Worm (Caenorhabditis elegans) whole organism, midembryonic: Measurements from ENCODE around the gene C27A7.6.
"Not testable (repeated sequence)": the region's sequence is repeated elsewhere in the genome, so short reads cannot be mapped to it uniquely, and the experiment has no call there.

Experiments used
- T22C8.4 ChIP-seq: fragments of 200-800 bp; sonication (Bioruptor generic); IDR thresholded peaks from 2 replicates; pipeline ENCODE4 v1.3.6; 2022; ENCODE audit warnings: missing genetic modification characterization, missing compliant biosample characterization
- cog-1 ChIP-seq: sonication (generic microtip); optimal IDR thresholded peaks from 2 replicates; lab custom pipeline; 2016; ENCODE audit warnings: missing genetic modification characterization, missing compliant biosample characterization
- flt-1 ChIP-seq: fragments of 200-800 bp; sonication (Bioruptor generic); IDR thresholded peaks from 2 replicates; pipeline ENCODE4 v1.3.6; 2022; ENCODE audit warnings: missing genetic modification characterization, missing compliant biosample characterization
- klf-2 ChIP-seq: fragments of 200-800 bp; sonication (Bioruptor generic); conservative IDR thresholded peaks from 2 replicates; pipeline ENCODE4 v1.3.6; 2022; ENCODE audit warnings: missing genetic modification reagents, missing genetic modification characterization, missing compliant biosample characterization
- med-1 ChIP-seq: sonication (generic microtip); optimal IDR thresholded peaks from 2 replicates; lab custom pipeline; 2017; ENCODE audit warnings: missing genetic modification characterization, mild to moderate bottlenecking, missing compliant biosample characterization, antibody characterized with exemption, missing genetic modification reagents; ENCODE audit not compliant: insufficient read depth
- ref-1 ChIP-seq: fragments of 200-800 bp; sonication (Bioruptor generic); conservative IDR thresholded peaks from 2 replicates; pipeline ENCODE4 v1.3.6; 2022; ENCODE audit warnings: missing genetic modification reagents, missing genetic modification characterization, missing compliant biosample characterization
- tab-1 ChIP-seq: fragments of 200-800 bp; sonication (Bioruptor generic); IDR thresholded peaks from 2 replicates; pipeline ENCODE4 v1.3.6; 2022; ENCODE audit warnings: missing genetic modification characterization, missing compliant biosample characterization
- ztf-23 ChIP-seq: fragments of 200-800 bp; sonication (Bioruptor generic); IDR thresholded peaks from 2 replicates; pipeline ENCODE4 v1.3.6; 2022; ENCODE audit warnings: missing genetic modification reagents, missing genetic modification characterization, missing compliant biosample characterization
- ztf-29 ChIP-seq: fragments of 200-800 bp; sonication (Bioruptor generic); IDR thresholded peaks from 2 replicates; pipeline ENCODE4 v1.3.6; 2022; ENCODE audit warnings: missing genetic modification reagents, missing genetic modification characterization, missing compliant biosample characterization

C27A7.6 gene

ce11 chrV:12154554-12154953 is 24.0 kb upstream of the C27A7.6 start, which contains the start of gene C27A7.9:
Gene C27A7.9, minus strand, starts transcription at chrV:12154654.
- TF ChIP-seq cog-1 (tag; lab: Kevin White, UChicago) (no peak), ztf-29 (GFP tag; lab: Robert Waterston, UW) (no peak), med-1 (GFP tag; lab: Kevin White, UChicago) (no peak), ref-1 (GFP tag; lab: Robert Waterston, UW) (no peak), tab-1 (GFP tag; lab: Robert Waterston, UW) (no peak), flt-1 (GFP tag; lab: Robert Waterston, UW) (no peak)

- TF ChIP-seq ztf-23 (GFP tag; lab: Robert Waterston, UW) (no peak), T22C8.4 (GFP tag; lab: Robert Waterston, UW) (no peak), tab-1 (GFP tag; lab: Robert Waterston, UW) (no peak), klf-2 (GFP tag; lab: Robert Waterston, UW) (no peak), ztf-29 (GFP tag; lab: Robert Waterston, UW) (no peak), ref-1 (GFP tag; lab: Robert Waterston, UW) (no peak), med-1 (GFP tag; lab: Kevin White, UChicago) (no peak), cog-1 (tag; lab: Kevin White, UChicago) (no peak), flt-1 (GFP tag; lab: Robert Waterston, UW) (no peak)
Measured at ce11 chrV:12153784-12154183, 23.2 kb upstream of the C27A7.6 start.

- no peak for TF ChIP-seq T22C8.4 (GFP tag; lab: Robert Waterston, UW)
Measured at ce11 chrV:12152857-12153256, 22.3 kb upstream of the C27A7.6 start, which contains the start of gene C27A7.8. Gene C27A7.8, plus strand, starts transcription at chrV:12153157.

- TF ChIP-seq T22C8.4 (GFP tag; lab: Robert Waterston, UW) (no peak), cog-1 (tag; lab: Kevin White, UChicago) (no peak), med-1 (GFP tag; lab: Kevin White, UChicago) (no peak), ref-1 (GFP tag; lab: Robert Waterston, UW) (no peak), ztf-23 (GFP tag; lab: Robert Waterston, UW) (no peak), klf-2 (GFP tag; lab: Robert Waterston, UW) (no peak)
Measured at ce11 chrV:12150607-12151006, 20.0 kb upstream of the C27A7.6 start, which contains the start of gene che-11. Gene che-11, minus strand, starts transcription at chrV:12150707.

- TF ChIP-seq klf-2 (GFP tag; lab: Robert Waterston, UW) = no peak
- TF ChIP-seq flt-1 (GFP tag; lab: Robert Waterston, UW) = no peak
- no peak for TF ChIP-seq ztf-23 (GFP tag; lab: Robert Waterston, UW)
- no peak for TF ChIP-seq T22C8.4 (GFP tag; lab: Robert Waterston, UW)
- no peak for TF ChIP-seq cog-1 (tag; lab: Kevin White, UChicago)
- TF ChIP-seq med-1 (GFP tag; lab: Kevin White, UChicago) = no peak
- no peak for TF ChIP-seq tab-1 (GFP tag; lab: Robert Waterston, UW)
- no peak for TF ChIP-seq ref-1 (GFP tag; lab: Robert Waterston, UW)
- TF ChIP-seq ztf-29 (GFP tag; lab: Robert Waterston, UW) = no peak
Measured at ce11 chrV:12140625-12141024, 10.0 kb upstream of the C27A7.6 start, which contains the start of gene C27A7.3. Gene C27A7.3, plus strand, starts transcription at chrV:12140925.

- TF ChIP-seq tab-1 (GFP tag; lab: Robert Waterston, UW) = no peak
- TF ChIP-seq T22C8.4 (GFP tag; lab: Robert Waterston, UW) = no peak
- no peak for TF ChIP-seq ztf-23 (GFP tag; lab: Robert Waterston, UW)
- no peak for TF ChIP-seq ref-1 (GFP tag; lab: Robert Waterston, UW)
- TF ChIP-seq klf-2 (GFP tag; lab: Robert Waterston, UW) = no peak
- TF ChIP-seq ztf-29 (GFP tag; lab: Robert Waterston, UW) = no peak
Measured at ce11 chrV:12137942-12138341, 7.4 kb upstream of the C27A7.6 start.

- not testable (repeated sequence) for TF ChIP-seq tab-1 (GFP tag; lab: Robert Waterston, UW); ztf-23 (GFP tag; lab: Robert Waterston, UW); med-1 (GFP tag; lab: Kevin White, UChicago)
Measured at ce11 chrV:12131157-12131556, 569 bp upstream of the C27A7.6 start, which contains the start of gene enpp-1. Gene enpp-1, plus strand, starts transcription at chrV:12131457.

- TF ChIP-seq flt-1 (GFP tag; lab: Robert Waterston, UW) = no peak
- TF ChIP-seq ztf-29 (GFP tag; lab: Robert Waterston, UW) = no peak
- TF ChIP-seq tab-1 (GFP tag; lab: Robert Waterston, UW) = no peak
- no peak for TF ChIP-seq ztf-23 (GFP tag; lab: Robert Waterston, UW)
- TF ChIP-seq med-1 (GFP tag; lab: Kevin White, UChicago) = no peak
- TF ChIP-seq ref-1 (GFP tag; lab: Robert Waterston, UW) = no peak
- no peak for TF ChIP-seq klf-2 (GFP tag; lab: Robert Waterston, UW)
- no peak for TF ChIP-seq cog-1 (tag; lab: Kevin White, UChicago)
- no peak for TF ChIP-seq T22C8.4 (GFP tag; lab: Robert Waterston, UW)
Measured at ce11 chrV:12121274-12121673, 9.3 kb downstream of the C27A7.6 start, which contains the start of gene C13C4.6. Gene C13C4.6, plus strand, starts transcription at chrV:12121574.

ce11 chrV:12120381-12120780 is 10.2 kb downstream of the C27A7.6 start, which contains the start of gene C13C4.7:
Gene C13C4.7, minus strand, starts transcription at chrV:12120481.
- no peak for TF ChIP-seq ref-1 (GFP tag; lab: Robert Waterston, UW)
- no peak for TF ChIP-seq T22C8.4 (GFP tag; lab: Robert Waterston, UW)
- TF ChIP-seq ztf-23 (GFP tag; lab: Robert Waterston, UW) = no peak
- no peak for TF ChIP-seq tab-1 (GFP tag; lab: Robert Waterston, UW)
- TF ChIP-seq ztf-29 (GFP tag; lab: Robert Waterston, UW) = no peak
- TF ChIP-seq klf-2 (GFP tag; lab: Robert Waterston, UW) = no peak
- TF ChIP-seq flt-1 (GFP tag; lab: Robert Waterston, UW) = no peak
- TF ChIP-seq med-1 (GFP tag; lab: Kevin White, UChicago) = no peak
- TF ChIP-seq cog-1 (tag; lab: Kevin White, UChicago) = no peak
